Fruit fly (Drosophila melanogaster): ENCODE data around the gene stai.

stai gene

DNA sequence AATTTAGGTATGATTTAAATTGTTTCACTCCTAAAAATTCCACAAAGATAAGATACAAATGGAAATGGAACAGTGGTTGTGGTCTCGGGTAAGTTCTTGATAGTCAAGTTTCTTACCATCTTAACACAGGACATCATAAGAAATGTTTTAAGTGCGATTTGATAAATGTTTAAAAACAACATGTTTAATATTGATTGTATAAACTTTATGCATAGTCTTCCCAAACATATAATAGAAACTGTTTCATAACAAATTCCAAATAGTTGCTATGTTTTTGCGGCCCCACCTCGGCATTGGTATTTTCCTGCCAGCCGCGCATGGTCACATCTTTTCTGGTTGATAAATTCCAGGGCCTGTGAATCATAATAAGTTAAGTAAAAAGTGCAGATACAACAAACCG lies 24.6 kb downstream of the stai start, which contains the start of gene Arpc4 (continued):
- TF ChIP-seq Asciz (GFP tag; optimal IDR thresholded peaks at IDR 0.05) (peak; percentile 35), Mes4 (GFP tag; optimal IDR thresholded peaks at IDR 0.05) (no peak), bab2 (GFP tag; optimal IDR thresholded peaks at IDR 0.05) (peak; percentile 57), D19B (GFP tag; optimal IDR thresholded peaks at IDR 0.05) (no peak), CG13287 (GFP tag; IDR thresholded peaks at IDR 0.05; ENCODE audit: partially characterized antibody) (no peak), cwo (GFP tag; optimal IDR thresholded peaks at IDR 0.05) (no peak), slou (GFP tag; optimal IDR thresholded peaks at IDR 0.05) (peak; percentile 8), sr (GFP tag; IDR thresholded peaks at IDR 0.05) (no peak), CG8281 (tag; optimal IDR thresholded peaks at IDR 0.05) (no peak), CG11093 (GFP tag; IDR thresholded peaks at IDR 0.05) (0 out of 3 replicates have a peak, but pooled peaks have one; percentile 16), CG30020 (tag; optimal IDR thresholded peaks at IDR 0.05) (peak; percentile 81), chif (GFP tag; optimal IDR thresholded peaks at IDR 0.05) (peak in 1 of 2 experiments; percentile 65), CG34422 (GFP tag; IDR thresholded peaks at IDR 0.05) (peak; percentile 66; the same call in 2 of the 3 replicates), CG13775 (GFP tag; optimal IDR thresholded peaks at IDR 0.05) (peak; percentile 33), MBD-R2 (GFP tag; IDR thresholded peaks at IDR 0.05) (peak; percentile 70), slbo (GFP tag; IDR thresholded peaks at IDR 0.05) (peak; percentile 85), BEAF-32 (GFP tag; optimal IDR thresholded peaks at IDR 0.05) (peak; percentile 18), sna (GFP tag; IDR thresholded peaks at IDR 0.05; ENCODE audit: partially characterized antibody) (no peak), z (GFP tag; IDR thresholded peaks at IDR 0.05) (no peak), Hr51 (GFP tag; optimal IDR thresholded peaks at IDR 0.05) (peak; percentile 39 to 54), CG7372 (GFP tag; IDR thresholded peaks at IDR 0.05) (peak; percentile 61), ssp (GFP tag; IDR thresholded peaks at IDR 0.05) (peak; percentile 57), CG9797 (GFP tag; optimal IDR thresholded peaks at IDR 0.05) (peak; percentile 79), CG2202 (tag; optimal IDR thresholded peaks at IDR 0.05) (peak; percentile 14), CG4730 (GFP tag; IDR thresholded peaks at IDR 0.05) (peak; percentile 49), CG7556 (GFP tag; optimal IDR thresholded peaks at IDR 0.05) (peak; percentile 30), emc (GFP tag; optimal IDR thresholded peaks at IDR 0.05) (no peak), nmo (GFP tag; optimal IDR thresholded peaks at IDR 0.05) (peak; percentile 66), CG9215 (GFP tag; IDR thresholded peaks at IDR 0.05) (peak; percentile 40; the same call in 1 of the 2 replicates), CoRest (tag; optimal IDR thresholded peaks at IDR 0.05) (peak; percentile 55), ap (GFP tag; IDR thresholded peaks at IDR 0.05) (peak; percentile 37), CG13624 (GFP tag; optimal IDR thresholded peaks at IDR 0.05) (peak; percentile 54), ken (GFP tag; IDR thresholded peaks at IDR 0.05) (peak; percentile 85), fu2 (GFP tag; optimal IDR thresholded peaks at IDR 0.05) (peak; percentile 50), dimm (GFP tag; IDR thresholded peaks at IDR 0.05) (0 out of 2 replicates have a peak, but pooled peaks have one; percentile 19), Optix (GFP tag; IDR thresholded peaks at IDR 0.05) (no peak), Trl (optimal IDR thresholded peaks at IDR 0.05) (no peak), Trl (GFP tag; optimal IDR thresholded peaks at IDR 0.05) (peak; percentile 54), ro (GFP tag; IDR thresholded peaks at IDR 0.05) (peak; percentile 52; the same call in 1 of the 2 replicates), CG1529 (GFP tag; optimal IDR thresholded peaks at IDR 0.05) (no peak), gfzf (GFP tag; optimal IDR thresholded peaks at IDR 0.05) (peak; percentile 80), CG3065 (GFP tag; optimal IDR thresholded peaks at IDR 0.05) (no peak), cato (GFP tag; optimal IDR thresholded peaks at IDR 0.05; ENCODE audit: borderline replicate concordance) (peak; percentile 4), MTF-1 (GFP tag; optimal IDR thresholded peaks at IDR 0.05; ENCODE audit: borderline replicate concordance) (no peak), gsb-n (tag; optimal IDR thresholded peaks at IDR 0.05) (peak; percentile 7), CG2889 (GFP tag; IDR thresholded peaks at IDR 0.05) (peak; percentile 91), CG7928 (GFP tag; optimal IDR thresholded peaks at IDR 0.05) (peak; percentile 71), CG17829 (tag; optimal IDR thresholded peaks at IDR 0.05) (peak; percentile 57), Hmx (GFP tag; optimal IDR thresholded peaks at IDR 0.05) (peak; percentile 18), ERR (GFP tag; optimal IDR thresholded peaks at IDR 0.05) (no peak), Dll (GFP tag; IDR thresholded peaks at IDR 0.05; ENCODE audit: partially characterized antibody) (no peak)

Measured in whole organism, embryonic.